Fruit fly (Drosophila melanogaster): ENCODE measurements around the gene mRpL51.

DNA sequence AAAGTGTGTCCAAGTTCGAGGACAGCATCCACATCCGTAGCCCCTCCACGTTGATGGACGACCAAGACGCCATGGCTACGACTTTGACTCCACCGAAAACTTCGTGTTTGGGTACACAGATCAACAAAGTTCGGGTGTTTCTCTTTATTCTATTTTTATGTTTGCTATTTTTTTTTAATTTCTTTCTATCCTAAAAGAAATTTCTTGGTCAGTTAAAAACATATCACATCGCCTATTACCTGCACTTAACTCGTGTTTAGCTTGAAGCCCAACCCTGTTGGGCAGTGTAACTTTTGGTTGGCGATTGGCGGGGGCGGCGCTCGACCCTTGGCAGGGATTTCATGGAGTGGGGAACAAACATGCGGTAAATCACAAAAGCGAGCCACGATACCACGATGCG, 43.7 kb downstream of the mRpL51 start:
- peak; percentile 75 for TF ChIP-seq CG13204 (GFP tag; optimal IDR thresholded peaks at IDR 0.05)
- peak; percentile 76 for TF ChIP-seq Pif1A (GFP tag; optimal IDR thresholded peaks at IDR 0.05)
- peak; percentile 30; the same call in 1 of the 2 replicates for TF ChIP-seq CG32121 (GFP tag; IDR thresholded peaks at IDR 0.05)
- TF ChIP-seq CG8301 (tag; optimal IDR thresholded peaks at IDR 0.05) = peak; percentile 77
- TF ChIP-seq CG15710 (tag; optimal IDR thresholded peaks at IDR 0.05) = peak; percentile 79
- TF ChIP-seq CG8159 (tag; optimal IDR thresholded peaks at IDR 0.05) = peak; percentile 88

All from whole organism, pupa.